Fruit fly (Drosophila melanogaster) whole organism, adult: ENCODE measurements around the gene CG33253.

Experiments used
- CG7045 ChIP-seq: fragments of 200-800 bp; sonication (Bioruptor generic); optimal IDR thresholded peaks from 2 replicates; lab custom pipeline; 2017; ENCODE audit warnings: missing biosample characterization, mild to moderate bottlenecking, missing genetic modification characterization
- Hr96 ChIP-seq: fragments of 200-800 bp; sonication (Bioruptor generic); optimal IDR thresholded peaks from 2 replicates; lab custom pipeline; 2016; ENCODE audit warnings: missing biosample characterization, missing genetic modification characterization

dm6 chrX:19193336-19193735 is 10.1 kb downstream of the CG33253 start, which contains the start of the genes CG7914 and CG14194:
- TF ChIP-seq Hr96 (GFP tag; lab: Kevin White, UChicago) (no peak), CG7045 (GFP tag; lab: Kevin White, UChicago) (no peak)
